Fruit fly (Drosophila melanogaster) whole organism, embryonic: ENCODE results near the gene CG10286.

Experiments
- ATbp ChIP-seq: fragments of 200-800 bp; sonication (Bioruptor generic); optimal IDR thresholded peaks from 2 replicates; lab custom pipeline; 2017; ENCODE audit warnings: missing biosample characterization, mild to moderate bottlenecking, missing genetic modification characterization, missing genetic modification reagents
- B-H1 ChIP-seq: fragments of 200-800 bp; sonication (Bioruptor generic); IDR thresholded peaks from 3 replicates; pipeline ENCODE4 v1.3.6; 2022; ENCODE audit warnings: missing biosample characterization, missing genetic modification characterization
- B-H2 ChIP-seq: fragments of 200-800 bp; sonication (Bioruptor generic); optimal IDR thresholded peaks from 2 replicates; lab custom pipeline; 2018; ENCODE audit warnings: missing biosample characterization, mild to moderate bottlenecking, missing genetic modification characterization
- CG10209 ChIP-seq: fragments of 200-800 bp; sonication (Bioruptor generic); optimal IDR thresholded peaks from 3 replicates; lab custom pipeline; 2017; ENCODE audit warnings: missing biosample characterization, mild to moderate bottlenecking, missing genetic modification characterization, missing genetic modification reagents
- CG10267 ChIP-seq: fragments of 200-800 bp; sonication (Bioruptor generic); optimal IDR thresholded peaks from 2 replicates; lab custom pipeline; 2018; ENCODE audit warnings: missing biosample characterization, mild to moderate bottlenecking, missing genetic modification characterization, moderate library complexity
- CG12236 ChIP-seq: fragments of 200-800 bp; sonication (Bioruptor generic); optimal IDR thresholded peaks from 2 replicates; lab custom pipeline; 2016; ENCODE audit warnings: missing biosample characterization, missing genetic modification characterization
- CG12942 ChIP-seq: fragments of 200-800 bp; sonication (Bioruptor generic); optimal IDR thresholded peaks from 3 replicates; lab custom pipeline; 2016; ENCODE audit warnings: missing biosample characterization, missing genetic modification characterization
- CG13296 ChIP-seq: fragments of 200-800 bp; sonication (Bioruptor generic); optimal IDR thresholded peaks from 3 replicates; lab custom pipeline; 2018; ENCODE audit warnings: missing biosample characterization, mild to moderate bottlenecking, missing genetic modification characterization
- CG13624 ChIP-seq: fragments of 200-800 bp; sonication (Bioruptor generic); optimal IDR thresholded peaks from 2 replicates; lab custom pipeline; 2016; ENCODE audit warnings: missing biosample characterization, missing genetic modification characterization
- CG13894 ChIP-seq: fragments of 200-800 bp; sonication (Bioruptor generic); optimal IDR thresholded peaks from 3 replicates; lab custom pipeline; 2018; ENCODE audit warnings: missing biosample characterization, mild to moderate bottlenecking, missing genetic modification characterization, moderate library complexity
- CG1529 ChIP-seq: fragments of 200-800 bp; sonication (Bioruptor generic); optimal IDR thresholded peaks from 3 replicates; lab custom pipeline; 2018; ENCODE audit warnings: missing biosample characterization, missing genetic modification characterization
- CG1603 ChIP-seq: fragments of 200-800 bp; sonication (Bioruptor generic); optimal IDR thresholded peaks from 2 replicates; lab custom pipeline; 2019; ENCODE audit warnings: missing biosample characterization, mild to moderate bottlenecking, missing genetic modification characterization, moderate library complexity
- CG16815 ChIP-seq: fragments of 200-800 bp; sonication (Bioruptor generic); optimal IDR thresholded peaks from 3 replicates; lab custom pipeline; 2017; ENCODE audit warnings: missing biosample characterization, mild to moderate bottlenecking, missing genetic modification characterization
- CG18764 ChIP-seq: fragments of 200-800 bp; sonication (Bioruptor generic); optimal IDR thresholded peaks from 3 replicates; lab custom pipeline; 2016; ENCODE audit warnings: missing biosample characterization, missing genetic modification characterization
- CG2120 ChIP-seq: fragments of 200-800 bp; sonication (Bioruptor generic); optimal IDR thresholded peaks from 3 replicates; lab custom pipeline; 2016; ENCODE audit warnings: missing biosample characterization, missing genetic modification characterization
- CG2875 ChIP-seq: fragments of 200-800 bp; sonication (Bioruptor generic); optimal IDR thresholded peaks from 2 replicates; lab custom pipeline; 2017; ENCODE audit warnings: missing biosample characterization, mild to moderate bottlenecking, missing genetic modification characterization, missing genetic modification reagents
- CG30403 ChIP-seq: fragments of 200-800 bp; sonication (Bioruptor generic); optimal IDR thresholded peaks from 3 replicates; lab custom pipeline; 2016; ENCODE audit warnings: missing biosample characterization, missing genetic modification characterization
- CG34376 ChIP-seq: fragments of 200-800 bp; sonication (Bioruptor generic); optimal IDR thresholded peaks from 2 replicates; lab custom pipeline; 2018; ENCODE audit warnings: missing biosample characterization, mild to moderate bottlenecking, missing genetic modification characterization
- CG3838 ChIP-seq: fragments of 200-800 bp; sonication (Bioruptor generic); optimal IDR thresholded peaks from 3 replicates; lab custom pipeline; 2016; ENCODE audit warnings: missing biosample characterization, missing genetic modification characterization
- CG6175 ChIP-seq: fragments of 200-800 bp; sonication (Bioruptor generic); IDR thresholded peaks from 3 replicates; pipeline ENCODE4 v1.3.6; 2022; ENCODE audit warnings: missing biosample characterization, missing genetic modification characterization
- CG9215 ChIP-seq: fragments of 200-800 bp; sonication (Bioruptor generic); IDR thresholded peaks from 2 replicates; pipeline ENCODE4 v1.3.6; 2022; ENCODE audit warnings: missing biosample characterization, missing genetic modification characterization
- CG9876 ChIP-seq: fragments of 200-800 bp; sonication (Bioruptor generic); optimal IDR thresholded peaks from 2 replicates; lab custom pipeline; 2016; ENCODE audit warnings: missing biosample characterization, missing genetic modification characterization
- CoRest ChIP-seq: fragments of 200-800 bp; sonication (Bioruptor generic); optimal IDR thresholded peaks from 3 replicates; lab custom pipeline; 2018; ENCODE audit warnings: missing biosample characterization, mild to moderate bottlenecking, missing genetic modification characterization, moderate library complexity
- D19A ChIP-seq: fragments of 200-800 bp; optimal IDR thresholded peaks from 3 replicates; lab custom pipeline; 2019; ENCODE audit warnings: missing biosample characterization, mild to moderate bottlenecking, missing genetic modification characterization, moderate library complexity
- Dip3 ChIP-seq: fragments of 200-800 bp; sonication (Bioruptor generic); optimal IDR thresholded peaks from 3 replicates; lab custom pipeline; 2016; ENCODE audit warnings: missing biosample characterization, missing genetic modification characterization
- Dp ChIP-seq: fragments of 200-800 bp; sonication (Bioruptor generic); optimal IDR thresholded peaks from 2 replicates; lab custom pipeline; 2018; ENCODE audit warnings: missing biosample characterization, mild to moderate bottlenecking, missing genetic modification characterization, moderate library complexity
- MBD-R2 ChIP-seq: fragments of 200-800 bp; sonication (Bioruptor generic); IDR thresholded peaks from 2 replicates; pipeline ENCODE4 v1.3.6; 2022; ENCODE audit warnings: missing biosample characterization, missing genetic modification characterization
- Mad ChIP-seq: fragments of 200-800 bp; sonication (Bioruptor generic); optimal IDR thresholded peaks from 2 replicates; lab custom pipeline; 2016; ENCODE audit warnings: missing biosample characterization, missing genetic modification characterization
- NK7.1 ChIP-seq: fragments of 200-800 bp; sonication (Bioruptor generic); optimal IDR thresholded peaks from 3 replicates; lab custom pipeline; 2016; ENCODE audit warnings: missing biosample characterization, missing genetic modification characterization
- Opbp ChIP-seq: fragments of 200-800 bp; sonication (Bioruptor generic); IDR thresholded peaks from 3 replicates; pipeline ENCODE4 v1.3.6; 2022; ENCODE audit warnings: missing biosample characterization, missing genetic modification characterization; ENCODE audit not compliant: partially characterized antibody
- PHDP ChIP-seq: fragments of 200-800 bp; sonication (Bioruptor generic); optimal IDR thresholded peaks from 3 replicates; lab custom pipeline; 2018; ENCODE audit warnings: missing biosample characterization, mild to moderate bottlenecking, missing genetic modification characterization, moderate library complexity
- Pdp1 ChIP-seq, 2 experiments: fragments of 200-800 bp; sonication (Bioruptor generic); optimal IDR thresholded peaks; 3 replicates each; lab custom pipeline; 2016; ENCODE audit warnings: missing biosample characterization in 2 of 2, missing genetic modification characterization in 2 of 2, mild to moderate bottlenecking in 1 of 2, moderate library complexity in 1 of 2
- Side ChIP-seq: fragments of 200-800 bp; sonication (Bioruptor generic); optimal IDR thresholded peaks from 2 replicates; lab custom pipeline; 2016; ENCODE audit warnings: missing biosample characterization, missing genetic modification characterization
- Six4 ChIP-seq: fragments of 200-800 bp; sonication (Bioruptor generic); optimal IDR thresholded peaks from 2 replicates; lab custom pipeline; 2016; ENCODE audit warnings: missing biosample characterization, missing genetic modification characterization
- al ChIP-seq: fragments of 200-800 bp; sonication (Bioruptor generic); IDR thresholded peaks from 2 replicates; pipeline ENCODE4 v1.3.6; 2022; ENCODE audit warnings: missing biosample characterization, missing genetic modification characterization
- cato ChIP-seq: fragments of 200-800 bp; sonication (Bioruptor generic); optimal IDR thresholded peaks from 2 replicates; lab custom pipeline; 2016; ENCODE audit warnings: missing biosample characterization, missing genetic modification characterization, borderline replicate concordance
- danr ChIP-seq: fragments of 200-800 bp; sonication (Bioruptor generic); IDR thresholded peaks from 2 replicates; pipeline ENCODE4 v1.3.6; 2022; ENCODE audit warnings: missing biosample characterization, missing genetic modification characterization
- grn ChIP-seq: fragments of 200-800 bp; sonication (Bioruptor generic); optimal IDR thresholded peaks from 3 replicates; lab custom pipeline; 2017; ENCODE audit warnings: missing biosample characterization, missing genetic modification characterization
- gro ChIP-seq: fragments of 200-800 bp; sonication (Bioruptor generic); optimal IDR thresholded peaks from 2 replicates; lab custom pipeline; 2016; ENCODE audit warnings: missing biosample characterization, missing genetic modification characterization
- h ChIP-seq: fragments of >200 bp; optimal IDR thresholded peaks from 2 replicates; lab custom pipeline; 2017
- insv ChIP-seq, 2 experiments: fragments of 200-800 bp; sonication (Bioruptor generic); optimal IDR thresholded peaks; 3 replicates each; lab custom pipeline; 2016 to 2018; ENCODE audit warnings: missing biosample characterization in 2 of 2, missing genetic modification characterization in 2 of 2
- kay ChIP-seq: fragments of 200-800 bp; sonication (Bioruptor generic); optimal IDR thresholded peaks from 2 replicates; lab custom pipeline; 2016; ENCODE audit warnings: missing biosample characterization, missing genetic modification characterization
- knrl ChIP-seq: fragments of 200-800 bp; sonication (Bioruptor generic); IDR thresholded peaks from 3 replicates; pipeline ENCODE4 v1.3.6; 2022; ENCODE audit warnings: missing biosample characterization, missing genetic modification characterization; ENCODE audit not compliant: partially characterized antibody
- lbe ChIP-seq: fragments of 200-800 bp; sonication (Bioruptor generic); optimal IDR thresholded peaks from 2 replicates; lab custom pipeline; 2016; ENCODE audit warnings: missing biosample characterization, mild to moderate bottlenecking, missing genetic modification characterization
- lola ChIP-seq, 3 experiments: fragments of >200 bp in 2 of 3; fragments of 200-800 bp in 1 of 3; sonication (Bioruptor generic) in 1 of 3; optimal IDR thresholded peaks; 2 replicates each; lab custom pipeline; 2017 to 2019; ENCODE audit warnings: missing biosample characterization in 3 of 3, missing genetic modification characterization in 3 of 3, mild to moderate bottlenecking in 1 of 3, moderate library complexity in 1 of 3
- luna ChIP-seq: fragments of 200-800 bp; sonication (Bioruptor generic); optimal IDR thresholded peaks from 2 replicates; lab custom pipeline; 2016; ENCODE audit warnings: missing biosample characterization, missing genetic modification characterization
- nau ChIP-seq: fragments of 200-800 bp; sonication (Bioruptor generic); optimal IDR thresholded peaks from 3 replicates; lab custom pipeline; 2017; ENCODE audit warnings: missing biosample characterization, mild to moderate bottlenecking, missing genetic modification characterization, missing genetic modification reagents
- tio ChIP-seq: fragments of 200-800 bp; sonication (Bioruptor generic); optimal IDR thresholded peaks from 2 replicates; lab custom pipeline; 2017; ENCODE audit warnings: missing biosample characterization, missing genetic modification characterization, inconsistent platforms
- twi ChIP-seq: fragments of 200-800 bp; optimal IDR thresholded peaks from 2 replicates; lab custom pipeline; 2019; ENCODE audit warnings: missing biosample characterization, mild to moderate bottlenecking, missing genetic modification characterization, moderate library complexity
- vvl ChIP-seq: fragments of 200-800 bp; sonication (Bioruptor generic); IDR thresholded peaks from 2 replicates; pipeline ENCODE4 v1.3.6; 2022; ENCODE audit warnings: missing biosample characterization, missing genetic modification characterization
- wdn ChIP-seq: fragments of 200-800 bp; sonication (Bioruptor generic); IDR thresholded peaks from 2 replicates; pipeline ENCODE4 v1.3.6; 2022; ENCODE audit warnings: missing biosample characterization, missing genetic modification characterization

The CG10286 gene

DNA sequence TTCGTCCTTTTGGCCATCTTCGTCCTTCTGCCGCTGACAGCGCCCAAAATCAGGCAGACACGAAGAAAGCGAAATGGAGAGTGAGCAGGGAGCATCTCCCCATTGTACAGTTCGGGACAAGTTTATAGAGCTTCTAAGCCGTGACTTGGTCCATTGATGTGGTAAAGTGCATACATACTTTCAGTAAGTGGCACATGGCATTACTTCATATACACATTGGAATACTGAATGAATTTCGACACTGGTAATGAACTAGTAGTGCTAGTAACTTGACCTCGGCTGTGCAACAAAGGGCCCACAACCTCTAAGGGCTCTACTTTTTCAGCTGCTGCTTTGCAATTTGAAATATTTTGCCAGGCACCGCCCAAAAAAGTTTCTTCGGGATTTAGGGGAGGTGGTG, 47.5 kb downstream of the CG10286 start (continued):
- peak; percentile 17 for TF ChIP-seq CG12236
- TF ChIP-seq Side (GFP tag; lab: Kevin White, UChicago): peak; percentile 69
- TF ChIP-seq CG1603 (tag; lab: Kevin White, UChicago): peak; percentile 85
- TF ChIP-seq CG10267 (tag; lab: Kevin White, UChicago): peak; percentile 48
- peak; percentile 66 for TF ChIP-seq CG10209 (GFP tag; lab: Kevin White, UChicago)
- TF ChIP-seq luna (GFP tag; lab: Kevin White, UChicago): peak; percentile 47
- peak; percentile 48 for TF ChIP-seq CG18764 (GFP tag; lab: Kevin White, UChicago)
- TF ChIP-seq tio (GFP tag; lab: Kevin White, UChicago): peak; percentile 67
- TF ChIP-seq Pdp1 (GFP tag; optimal IDR thresholded peaks at IDR 0.05; lab: Kevin White, UChicago): peak; percentile 64 to 72
- TF ChIP-seq grn (GFP tag; lab: Kevin White, UChicago): no peak
- peak; percentile 73 for TF ChIP-seq CG13296
- no peak for TF ChIP-seq cato
- TF ChIP-seq Mad (GFP tag; lab: Kevin White, UChicago): peak; percentile 63
- TF ChIP-seq vvl: peak; percentile 87
- peak; percentile 42 for TF ChIP-seq Six4
- TF ChIP-seq CG1529 (GFP tag; lab: Kevin White, UChicago): no peak
- TF ChIP-seq D19A (tag; lab: Kevin White, UChicago): peak; percentile 48
- no peak for TF ChIP-seq insv (GFP tag; optimal IDR thresholded peaks at IDR 0.05; lab: Kevin White, UChicago)
- TF ChIP-seq CG13624 (GFP tag; lab: Kevin White, UChicago): peak; percentile 75
- peak; percentile 59; the same call in 2 of the 3 replicates for TF ChIP-seq CG6175 (GFP tag; lab: Robert Waterston, UW)
- TF ChIP-seq B-H1 (GFP tag; lab: Robert Waterston, UW): peak; percentile 74
- peak; percentile 59 for TF ChIP-seq CG9876 (GFP tag; lab: Kevin White, UChicago)
- TF ChIP-seq CoRest (tag; lab: Kevin White, UChicago): peak; percentile 68
- no peak for TF ChIP-seq Dp (GFP tag; lab: Kevin White, UChicago)
- no peak for TF ChIP-seq lbe (GFP tag; lab: Kevin White, UChicago)
- peak; percentile 72 for TF ChIP-seq CG9215 (GFP tag; lab: Robert Waterston, UW)
- TF ChIP-seq twi: no peak
- TF ChIP-seq danr (GFP tag; lab: Robert Waterston, UW): 0 out of 2 replicates have a peak, but pooled peaks have one; percentile 28
- TF ChIP-seq PHDP (tag; lab: Kevin White, UChicago): peak; percentile 82
- TF ChIP-seq NK7.1: peak; percentile 76
- TF ChIP-seq MBD-R2 (GFP tag; lab: Robert Waterston, UW): peak; percentile 54; the same call in 1 of the 2 replicates
- TF ChIP-seq nau (GFP tag; lab: Kevin White, UChicago): peak; percentile 67
- TF ChIP-seq CG34376 (GFP tag; lab: Kevin White, UChicago): peak; percentile 72
- TF ChIP-seq CG13894 (tag; lab: Kevin White, UChicago): peak; percentile 92
- TF ChIP-seq CG2875 (GFP tag; lab: Kevin White, UChicago): peak; percentile 52
- no peak for TF ChIP-seq Opbp (GFP tag; lab: Robert Waterston, UW)
- peak; percentile 52 for TF ChIP-seq kay (GFP tag; lab: Kevin White, UChicago)
- TF ChIP-seq CG16815 (GFP tag; lab: Kevin White, UChicago): peak; percentile 46
- TF ChIP-seq lola (GFP tag; optimal IDR thresholded peaks at IDR 0.05; lab: Kevin White, UChicago): peak in 1 of 3 experiments; percentile 5
- TF ChIP-seq CG30403 (GFP tag; lab: Kevin White, UChicago): peak; percentile 55
- TF ChIP-seq CG2120: peak; percentile 90
- TF ChIP-seq ATbp (GFP tag; lab: Kevin White, UChicago): peak; percentile 69
- TF ChIP-seq B-H2 (GFP tag; lab: Kevin White, UChicago): peak; percentile 47
- peak; percentile 82 for TF ChIP-seq gro (GFP tag; lab: Kevin White, UChicago)
- peak; percentile 64 for TF ChIP-seq al (GFP tag; lab: Robert Waterston, UW)
- TF ChIP-seq knrl (GFP tag; lab: Robert Waterston, UW): no peak
- TF ChIP-seq Dip3 (GFP tag; lab: Kevin White, UChicago): peak; percentile 73
- peak; percentile 80 for TF ChIP-seq wdn
- peak; percentile 26 for TF ChIP-seq CG3838 (GFP tag; lab: Kevin White, UChicago)
- TF ChIP-seq CG12942 (GFP tag; lab: Kevin White, UChicago): peak; percentile 26
- TF ChIP-seq h (lab: Kevin White, UChicago): no peak
